Worm (Caenorhabditis elegans): ENCODE results near the gene R05D8.9.
A peak's percentile ranks its signal among the peaks of the same experiment; 100 is the strongest.

R05D8.9 gene

ce11 chrV:2807760-2808159 lies 40.4 kb upstream of the R05D8.9 start, which contains the start of gene ketn-1:
Gene ketn-1 (minus strand): TSS chrV:2807860.
- TF ChIP-seq nhr-77 (tag; optimal IDR thresholded peaks at IDR 0.05) = no peak
- peak; percentile 78 for TF ChIP-seq aha-1 (tag)

- TF ChIP-seq daf-16 (GFP tag; optimal IDR thresholded peaks at IDR 0.05) = peak in 1 of 2 experiments; percentile 35
- no peak for TF ChIP-seq daf-16 (tag; optimal IDR thresholded peaks at IDR 0.05)
- no peak for TF ChIP-seq aly-2 (tag; optimal IDR thresholded peaks at IDR 0.05)
- no peak for TF ChIP-seq nhr-111 (GFP tag; optimal IDR thresholded peaks at IDR 0.05)
- peak; percentile 11 for TF ChIP-seq hlh-11 (tag; optimal IDR thresholded peaks at IDR 0.05)
- no peak for TF ChIP-seq lim-7 (GFP tag; IDR thresholded peaks at IDR 0.05)
- peak; percentile 48 for TF ChIP-seq set-16 (GFP tag; IDR thresholded peaks at IDR 0.05)
Measured at ce11 chrV:2803258-2803657, 35.9 kb upstream of the R05D8.9 start.

- TF ChIP-seq zip-11 (GFP tag; IDR thresholded peaks at IDR 0.05) (no peak), tag-97 (GFP tag; IDR thresholded peaks at IDR 0.05) (no peak), R02D3.7 (tag; optimal IDR thresholded peaks at IDR 0.05) (no peak), Y48G9A.11 (GFP tag; IDR thresholded peaks at IDR 0.05) (no peak), lin-29 (GFP tag; IDR thresholded peaks at IDR 0.05) (no peak), saeg-2 (GFP tag; IDR thresholded peaks at IDR 0.05) (no peak), unc-62 (GFP tag; optimal IDR thresholded peaks at IDR 0.05 in 1 of 2) (peak in 1 of 2 experiments; percentile 89), unc-62 (tag; optimal IDR thresholded peaks at IDR 0.05) (no peak), daf-16 (GFP tag; optimal IDR thresholded peaks at IDR 0.05) (peak in 1 of 2 experiments; percentile 68), daf-16 (tag; optimal IDR thresholded peaks at IDR 0.05) (no peak), duxl-1 (tag; optimal IDR thresholded peaks at IDR 0.05; ENCODE audit: poor library complexity) (no peak), lsy-2 (tag; optimal IDR thresholded peaks at IDR 0.05) (no peak), mdl-1 (tag; optimal IDR thresholded peaks at IDR 0.05) (no peak), dve-1 (tag; optimal IDR thresholded peaks at IDR 0.05; ENCODE audit: insufficient read depth) (no peak), unc-130 (GFP tag; optimal IDR thresholded peaks at IDR 0.05) (no peak), spr-3 (GFP tag; optimal IDR thresholded peaks at IDR 0.05) (no peak), mes-2 (tag; optimal IDR thresholded peaks at IDR 0.05; ENCODE audit: poor library complexity, severe bottlenecking) (no peak), ZK546.5 (tag; optimal IDR thresholded peaks at IDR 0.05) (no peak), hlh-11 (tag; optimal IDR thresholded peaks at IDR 0.05) (peak; percentile 14), php-3 (GFP tag; IDR thresholded peaks at IDR 0.05) (no peak)
Measured at ce11 chrV:2801955-2802354, 34.6 kb upstream of the R05D8.9 start.

- TF ChIP-seq Y105C5A.15 (GFP tag; IDR thresholded peaks at IDR 0.05) (no peak), nhr-77 (tag; optimal IDR thresholded peaks at IDR 0.05) (no peak), jun-1 (tag; optimal IDR thresholded peaks at IDR 0.05) (no peak), set-16 (GFP tag; IDR thresholded peaks at IDR 0.05) (peak; percentile 67), R02D3.7 (tag; optimal IDR thresholded peaks at IDR 0.05) (no peak), aha-1 (tag) (peak; percentile 47), hmg-1.1 (GFP tag; IDR thresholded peaks at IDR 0.05) (no peak), lin-13 (GFP tag; optimal IDR thresholded peaks at IDR 0.05) (no peak), lin-15B (tag; optimal IDR thresholded peaks at IDR 0.05) (no peak), daf-16 (GFP tag; optimal IDR thresholded peaks at IDR 0.05) (peak in 1 of 2 experiments; percentile 17), daf-16 (tag; optimal IDR thresholded peaks at IDR 0.05) (no peak), unc-39 (tag; optimal IDR thresholded peaks at IDR 0.05) (no peak), nhr-10 (tag; optimal IDR thresholded peaks at IDR 0.05) (no peak), gei-8 (GFP tag; optimal IDR thresholded peaks at IDR 0.05) (no peak)
Measured at ce11 chrV:2800676-2801075, 33.3 kb upstream of the R05D8.9 start.

All from whole organism, L4 larva.